Fruit fly (Drosophila melanogaster) whole organism, embryonic: Measurements from ENCODE around the gene GC.
A peak's percentile ranks its signal among the peaks of the same experiment; 100 is the strongest.

Source experiments
- Atf3 ChIP-seq: fragments of 200-800 bp; sonication (Bioruptor generic); optimal IDR thresholded peaks from 3 replicates; lab custom pipeline; 2016; ENCODE audit warnings: missing biosample characterization, missing genetic modification characterization
- BtbVII ChIP-seq: fragments of 200-800 bp; sonication (Bioruptor generic); optimal IDR thresholded peaks from 3 replicates; lab custom pipeline; 2017; ENCODE audit warnings: missing biosample characterization, mild to moderate bottlenecking, missing genetic modification characterization
- CG10267 ChIP-seq: fragments of 200-800 bp; sonication (Bioruptor generic); optimal IDR thresholded peaks from 2 replicates; lab custom pipeline; 2018; ENCODE audit warnings: missing biosample characterization, mild to moderate bottlenecking, missing genetic modification characterization, moderate library complexity
- CG11560 ChIP-seq: fragments of 200-800 bp; sonication (Bioruptor generic); IDR thresholded peaks from 3 replicates; pipeline ENCODE4 v1.3.6; 2022; ENCODE audit warnings: missing biosample characterization, missing genetic modification characterization
- CG11696 ChIP-seq: fragments of 200-800 bp; sonication (Bioruptor generic); IDR thresholded peaks from 2 replicates; pipeline ENCODE4 v1.3.6; 2022; ENCODE audit warnings: missing biosample characterization, missing genetic modification characterization
- CG16863 ChIP-seq: fragments of 200-800 bp; sonication (Bioruptor generic); optimal IDR thresholded peaks from 3 replicates; lab custom pipeline; 2016; ENCODE audit warnings: missing biosample characterization, missing genetic modification characterization
- CG18599 ChIP-seq: fragments of 200-800 bp; sonication (Bioruptor generic); optimal IDR thresholded peaks from 3 replicates; lab custom pipeline; 2017; ENCODE audit warnings: missing biosample characterization, missing genetic modification characterization, mild to moderate bottlenecking, moderate library complexity, missing genetic modification reagents
- CG18619 ChIP-seq: fragments of 200-800 bp; sonication (Bioruptor generic); optimal IDR thresholded peaks from 3 replicates; lab custom pipeline; 2017; ENCODE audit warnings: missing biosample characterization, mild to moderate bottlenecking, missing genetic modification characterization
- CG33213 ChIP-seq: fragments of 200-800 bp; sonication (Bioruptor generic); optimal IDR thresholded peaks from 3 replicates; lab custom pipeline; 2016; ENCODE audit warnings: missing biosample characterization, missing genetic modification characterization
- CG34422 ChIP-seq: fragments of 200-800 bp; sonication (Bioruptor generic); IDR thresholded peaks from 3 replicates; pipeline ENCODE4 v1.3.6; 2022; ENCODE audit warnings: missing biosample characterization, missing genetic modification characterization
- CG3847 ChIP-seq: fragments of 200-800 bp; sonication (Bioruptor generic); IDR thresholded peaks from 2 replicates; pipeline ENCODE4 v1.3.6; 2022; ENCODE audit warnings: missing biosample characterization, missing genetic modification characterization
- CG4328 ChIP-seq: fragments of 200-800 bp; sonication (Bioruptor generic); optimal IDR thresholded peaks from 3 replicates; lab custom pipeline; 2017; ENCODE audit warnings: missing biosample characterization, missing genetic modification reagents, missing genetic modification characterization
- CG7963 ChIP-seq: fragments of 200-800 bp; sonication (Bioruptor generic); IDR thresholded peaks from 3 replicates; pipeline ENCODE4 v1.3.6; 2022; ENCODE audit warnings: missing biosample characterization, missing genetic modification characterization; ENCODE audit not compliant: partially characterized antibody
- CG9727 ChIP-seq: fragments of 200-800 bp; sonication (Bioruptor generic); optimal IDR thresholded peaks from 3 replicates; lab custom pipeline; 2017; ENCODE audit warnings: missing biosample characterization, mild to moderate bottlenecking, missing genetic modification characterization
- D ChIP-seq, 2 experiments: fragments of 200-800 bp in 1 of 2; fragments of >200 bp in 1 of 2; sonication (Bioruptor generic) in 1 of 2; optimal IDR thresholded peaks; 2 replicates in 1 of 2; 3 replicates in 1 of 2; lab custom pipeline; 2017; ENCODE audit warnings: mild to moderate bottlenecking in 1 of 2, missing biosample characterization in 1 of 2, missing genetic modification characterization in 1 of 2, missing genetic modification reagents in 1 of 2
- Deaf1 ChIP-seq: fragments of 200-800 bp; optimal IDR thresholded peaks from 3 replicates; lab custom pipeline; 2019; ENCODE audit warnings: missing biosample characterization, mild to moderate bottlenecking, missing genetic modification characterization, moderate library complexity
- Dll ChIP-seq: fragments of 200-800 bp; sonication (Bioruptor generic); IDR thresholded peaks from 4 replicates; pipeline ENCODE4 v1.3.6; 2022; ENCODE audit warnings: missing biosample characterization, missing genetic modification characterization; ENCODE audit not compliant: partially characterized antibody
- Doc2 ChIP-seq: fragments of 200-800 bp; sonication (Bioruptor generic); IDR thresholded peaks from 2 replicates; pipeline ENCODE4 v1.3.6; 2022; ENCODE audit warnings: missing biosample characterization, missing genetic modification characterization
- Dref ChIP-seq: fragments of 200-800 bp; sonication (Bioruptor generic); IDR thresholded peaks from 2 replicates; pipeline ENCODE4 v1.3.6; 2022; ENCODE audit warnings: missing biosample characterization, missing genetic modification characterization
- Fer3 ChIP-seq: fragments of 200-800 bp; sonication (Bioruptor generic); optimal IDR thresholded peaks from 2 replicates; lab custom pipeline; 2018; ENCODE audit warnings: missing biosample characterization, mild to moderate bottlenecking, missing genetic modification characterization, moderate library complexity
- HLH4C ChIP-seq: fragments of 200-800 bp; sonication (Bioruptor generic); IDR thresholded peaks from 3 replicates; pipeline ENCODE4 v1.3.6; 2022; ENCODE audit warnings: missing biosample characterization, missing genetic modification characterization; ENCODE audit not compliant: partially characterized antibody
- Meics ChIP-seq: fragments of 200-800 bp; sonication (Bioruptor generic); optimal IDR thresholded peaks from 2 replicates; lab custom pipeline; 2017; ENCODE audit warnings: missing biosample characterization, mild to moderate bottlenecking, missing genetic modification characterization
- Nf-YB ChIP-seq: fragments of 200-800 bp; sonication (Bioruptor generic); optimal IDR thresholded peaks from 3 replicates; lab custom pipeline; 2019; ENCODE audit warnings: missing biosample characterization, mild to moderate bottlenecking, missing genetic modification characterization, moderate library complexity
- Nf-YC ChIP-seq: fragments of 200-800 bp; optimal IDR thresholded peaks from 3 replicates; lab custom pipeline; 2019; ENCODE audit warnings: missing biosample characterization, mild to moderate bottlenecking, missing genetic modification characterization, moderate library complexity
- NfI ChIP-seq: fragments of 200-800 bp; sonication (Bioruptor generic); optimal IDR thresholded peaks from 3 replicates; lab custom pipeline; 2018; ENCODE audit warnings: missing biosample characterization, mild to moderate bottlenecking, missing genetic modification characterization, moderate library complexity
- Optix ChIP-seq: fragments of 200-800 bp; sonication (Bioruptor generic); IDR thresholded peaks from 3 replicates; pipeline ENCODE4 v1.3.6; 2022; ENCODE audit warnings: missing biosample characterization, missing genetic modification characterization
- Rfx ChIP-seq: fragments of 200-800 bp; sonication (Bioruptor generic); IDR thresholded peaks from 2 replicates; pipeline ENCODE4 v1.3.6; 2022; ENCODE audit warnings: missing biosample characterization, missing genetic modification characterization
- Sry-δ ChIP-seq: fragments of 200-800 bp; sonication (Bioruptor generic); optimal IDR thresholded peaks from 2 replicates; lab custom pipeline; 2016; ENCODE audit warnings: missing biosample characterization, missing genetic modification characterization
- Stat92E ChIP-seq, 3 experiments: fragments of >200 bp in 2 of 3; fragments of 200-800 bp in 1 of 3; sonication (Bioruptor generic) in 1 of 3; optimal IDR thresholded peaks; 2 replicates each; lab custom pipeline; 2017 to 2019; ENCODE audit warnings: missing biosample characterization in 3 of 3, missing genetic modification characterization in 3 of 3, mild to moderate bottlenecking in 1 of 3, moderate library complexity in 1 of 3
- ato ChIP-seq: fragments of 200-800 bp; sonication (Bioruptor generic); IDR thresholded peaks from 2 replicates; pipeline ENCODE4 v1.3.6; 2022; ENCODE audit warnings: missing biosample characterization, missing genetic modification characterization; ENCODE audit not compliant: partially characterized antibody
- bbx ChIP-seq: fragments of 200-800 bp; sonication (Bioruptor generic); IDR thresholded peaks from 2 replicates; pipeline ENCODE4 v1.3.6; 2022; ENCODE audit warnings: missing biosample characterization, missing genetic modification characterization; ENCODE audit not compliant: partially characterized antibody
- bowl ChIP-seq: fragments of 200-800 bp; sonication (Bioruptor generic); IDR thresholded peaks from 2 replicates; pipeline ENCODE4 v1.3.6; 2022; ENCODE audit warnings: missing biosample characterization, missing genetic modification characterization
- bsh ChIP-seq, 2 experiments: fragments of 200-800 bp; sonication (Bioruptor generic); optimal IDR thresholded peaks; 2 replicates each; lab custom pipeline; 2017 to 2018; ENCODE audit warnings: mild to moderate bottlenecking in 2 of 2, missing biosample characterization in 2 of 2, missing genetic modification characterization in 2 of 2, moderate library complexity in 1 of 2
- chif ChIP-seq, 2 experiments: fragments of 200-800 bp; sonication (Bioruptor generic); optimal IDR thresholded peaks; 3 replicates each; lab custom pipeline; 2016; ENCODE audit warnings: missing biosample characterization in 2 of 2, missing genetic modification characterization in 2 of 2
- dysf ChIP-seq: fragments of 200-800 bp; sonication (Bioruptor generic); IDR thresholded peaks from 3 replicates; pipeline ENCODE4 v1.3.6; 2022; ENCODE audit warnings: missing biosample characterization, missing genetic modification characterization
- gem ChIP-seq: fragments of 200-800 bp; sonication (Bioruptor generic); optimal IDR thresholded peaks from 2 replicates; lab custom pipeline; 2019; ENCODE audit warnings: missing biosample characterization, mild to moderate bottlenecking, missing genetic modification characterization, moderate library complexity
- hbn ChIP-seq: fragments of 200-800 bp; sonication (Bioruptor generic); IDR thresholded peaks from 2 replicates; pipeline ENCODE4 v1.3.6; 2022; ENCODE audit warnings: missing biosample characterization, missing genetic modification characterization; ENCODE audit not compliant: partially characterized antibody
- jumu ChIP-seq: fragments of 200-800 bp; sonication (Bioruptor generic); optimal IDR thresholded peaks from 3 replicates; lab custom pipeline; 2016; ENCODE audit warnings: missing biosample characterization, missing genetic modification characterization
- mirr ChIP-seq: fragments of 200-800 bp; sonication (Bioruptor generic); optimal IDR thresholded peaks from 3 replicates; lab custom pipeline; 2018; ENCODE audit warnings: missing biosample characterization, mild to moderate bottlenecking, missing genetic modification characterization
- nmo ChIP-seq: fragments of 200-800 bp; sonication (Bioruptor generic); optimal IDR thresholded peaks from 2 replicates; lab custom pipeline; 2018; ENCODE audit warnings: missing biosample characterization, mild to moderate bottlenecking, missing genetic modification characterization, moderate library complexity
- p53 ChIP-seq: fragments of 200-800 bp; sonication (Bioruptor generic); optimal IDR thresholded peaks from 2 replicates; lab custom pipeline; 2016; ENCODE audit warnings: missing biosample characterization, missing genetic modification characterization
- repo ChIP-seq: fragments of 200-800 bp; sonication (Bioruptor generic); optimal IDR thresholded peaks from 2 replicates; lab custom pipeline; 2016; ENCODE audit warnings: missing biosample characterization, missing genetic modification characterization
- rib ChIP-seq: fragments of 200-800 bp; sonication (Bioruptor generic); IDR thresholded peaks from 2 replicates; pipeline ENCODE4 v1.3.6; 2022; ENCODE audit warnings: missing biosample characterization, missing genetic modification characterization
- sd ChIP-seq: fragments of 200-800 bp; sonication (Bioruptor generic); optimal IDR thresholded peaks from 3 replicates; lab custom pipeline; 2018; ENCODE audit warnings: missing biosample characterization, mild to moderate bottlenecking, missing genetic modification characterization, moderate library complexity
- sim ChIP-seq: fragments of 200-800 bp; sonication (Bioruptor generic); IDR thresholded peaks from 2 replicates; pipeline ENCODE4 v1.3.6; 2022; ENCODE audit warnings: missing biosample characterization, missing genetic modification characterization
- tap ChIP-seq: fragments of 200-800 bp; optimal IDR thresholded peaks from 3 replicates; lab custom pipeline; 2019; ENCODE audit warnings: missing biosample characterization, mild to moderate bottlenecking, missing genetic modification characterization, moderate library complexity
- vvl ChIP-seq: fragments of 200-800 bp; sonication (Bioruptor generic); IDR thresholded peaks from 2 replicates; pipeline ENCODE4 v1.3.6; 2022; ENCODE audit warnings: missing biosample characterization, missing genetic modification characterization
- zen ChIP-seq: fragments of 200-800 bp; sonication (Bioruptor generic); optimal IDR thresholded peaks from 3 replicates; lab custom pipeline; 2018; ENCODE audit warnings: missing biosample characterization, mild to moderate bottlenecking, missing genetic modification characterization, moderate library complexity

GC gene

dm6 chr3L:1618116-1618727, 10.9 kb downstream of the GC start, which contains the start of the genes CG13926, ABCB7 and CG33230 (continued):
- TF ChIP-seq Rfx, result peak; percentile 57; the same call in 1 of the 2 replicates
- no peak for TF ChIP-seq bsh (GFP tag; optimal IDR thresholded peaks at IDR 0.05; lab: Kevin White, UChicago)
- TF ChIP-seq CG9727 (GFP tag; lab: Kevin White, UChicago), result peak; percentile 29
- TF ChIP-seq repo (GFP tag; lab: Kevin White, UChicago), result no peak
- no peak for TF ChIP-seq Nf-YB (GFP tag; lab: Kevin White, UChicago)
- TF ChIP-seq Optix, result no peak
- no peak for TF ChIP-seq tap
- TF ChIP-seq CG3847 (GFP tag; lab: Robert Waterston, UW), result peak; percentile 38; the same call in 1 of the 2 replicates
- TF ChIP-seq sd, result no peak
- peak; percentile 16 for TF ChIP-seq NfI (GFP tag; lab: Kevin White, UChicago)
- no peak for TF ChIP-seq bowl (GFP tag; lab: Robert Waterston, UW)
- TF ChIP-seq hbn (GFP tag; lab: Robert Waterston, UW), result 0 out of 2 replicates have a peak, but pooled peaks have one; percentile 21
- no peak for TF ChIP-seq CG11696 (GFP tag; lab: Robert Waterston, UW)
- TF ChIP-seq p53 (GFP tag; lab: Kevin White, UChicago), result no peak
- TF ChIP-seq HLH4C (GFP tag; lab: Robert Waterston, UW), result 0 out of 3 replicates have a peak, but pooled peaks have one; percentile 34
- TF ChIP-seq rib (GFP tag; lab: Robert Waterston, UW), result no peak
- peak; percentile 61 for TF ChIP-seq CG18599 (GFP tag; lab: Kevin White, UChicago)
- no peak for TF ChIP-seq mirr
- TF ChIP-seq Dll (GFP tag; lab: Robert Waterston, UW), result peak; percentile 41; the same call in 1 of the 4 replicates
- peak; percentile 60; the same call in 2 of the 3 replicates for TF ChIP-seq CG34422 (GFP tag; lab: Robert Waterston, UW)
- peak; percentile 56 for TF ChIP-seq nmo (GFP tag; lab: Kevin White, UChicago)
- TF ChIP-seq CG10267 (tag; lab: Kevin White, UChicago), result peak; percentile 39
- no peak for TF ChIP-seq gem (tag; lab: Kevin White, UChicago)
- TF ChIP-seq chif (GFP tag; optimal IDR thresholded peaks at IDR 0.05; lab: Kevin White, UChicago), result no peak
- peak; percentile 15 for TF ChIP-seq zen (tag; lab: Kevin White, UChicago)
- no peak for TF ChIP-seq Atf3 (GFP tag; lab: Kevin White, UChicago)
- TF ChIP-seq Deaf1 (tag; lab: Kevin White, UChicago), result no peak
- TF ChIP-seq CG4328 (GFP tag; lab: Kevin White, UChicago), result no peak
- TF ChIP-seq dysf (GFP tag; lab: Robert Waterston, UW), result 0 out of 3 replicates have a peak, but pooled peaks have one; percentile 30
- peak; percentile 5 for TF ChIP-seq Fer3 (tag; lab: Kevin White, UChicago)
- TF ChIP-seq Doc2, result no peak
- TF ChIP-seq CG11560, result no peak
- TF ChIP-seq CG16863 (GFP tag; lab: Kevin White, UChicago), result no peak
- TF ChIP-seq bbx (GFP tag; lab: Robert Waterston, UW), result 0 out of 2 replicates have a peak, but pooled peaks have one; percentile 2
- TF ChIP-seq CG18619 (GFP tag; lab: Kevin White, UChicago), result peak; percentile 14
- TF ChIP-seq CG33213, result no peak
- TF ChIP-seq ato (GFP tag; lab: Robert Waterston, UW), result no peak
- 0 out of 2 replicates have a peak, but pooled peaks have one; percentile 10 for TF ChIP-seq Dref (GFP tag; lab: Robert Waterston, UW)
- peak; percentile 45 for TF ChIP-seq Meics (GFP tag; lab: Kevin White, UChicago)
- no peak for TF ChIP-seq D (optimal IDR thresholded peaks at IDR 0.05; lab: Kevin White, UChicago)
- no peak for TF ChIP-seq D (GFP tag; optimal IDR thresholded peaks at IDR 0.05; lab: Kevin White, UChicago)
- no peak for TF ChIP-seq BtbVII (GFP tag; lab: Kevin White, UChicago)
- no peak for TF ChIP-seq sim
- peak in 1 of 3 experiments; percentile 53 for TF ChIP-seq Stat92E (GFP tag; optimal IDR thresholded peaks at IDR 0.05; lab: Kevin White, UChicago)
- TF ChIP-seq Sry-δ (GFP tag; lab: Kevin White, UChicago), result peak; percentile 43
- TF ChIP-seq vvl (GFP tag; lab: Robert Waterston, UW), result peak; percentile 32; the same call in 1 of the 2 replicates
- no peak for TF ChIP-seq CG7963 (GFP tag; lab: Robert Waterston, UW)
- TF ChIP-seq Nf-YC (tag; lab: Kevin White, UChicago), result peak; percentile 46
- TF ChIP-seq jumu (GFP tag; lab: Kevin White, UChicago), result no peak
